Fruit fly (Drosophila melanogaster) whole organism, wandering third instar larva: ENCODE results near the gene CG9498.
A peak's percentile ranks its signal among the peaks of the same experiment; 100 is the strongest.

ENCODE experiments used
- Abd-B ChIP-seq: fragments of >200 bp; optimal IDR thresholded peaks from 2 replicates; lab custom pipeline; 2017; ENCODE audit warnings: missing biosample characterization, missing genetic modification characterization
- CG32264 ChIP-seq: fragments of 200-800 bp; sonication (Bioruptor generic); optimal IDR thresholded peaks from 2 replicates; lab custom pipeline; 2016; ENCODE audit warnings: missing biosample characterization, missing genetic modification characterization
- HLH106 ChIP-seq: fragments of 200-800 bp; optimal IDR thresholded peaks from 3 replicates; lab custom pipeline; 2019; ENCODE audit warnings: missing biosample characterization, mild to moderate bottlenecking, missing genetic modification characterization, moderate library complexity
- OdsH ChIP-seq: fragments of 200-800 bp; sonication (Bioruptor generic); optimal IDR thresholded peaks from 2 replicates; lab custom pipeline; 2016; ENCODE audit warnings: missing biosample characterization, mild to moderate bottlenecking, missing genetic modification characterization
- br ChIP-seq: fragments of 200-800 bp; sonication (Bioruptor generic); optimal IDR thresholded peaks from 2 replicates; lab custom pipeline; 2016; ENCODE audit warnings: missing biosample characterization, missing genetic modification characterization
- h ChIP-seq: fragments of 200-800 bp; sonication (Bioruptor generic); optimal IDR thresholded peaks from 3 replicates; lab custom pipeline; 2016; ENCODE audit warnings: missing biosample characterization, mild to moderate bottlenecking, missing genetic modification characterization
- psq ChIP-seq: fragments of 200-800 bp; sonication (Bioruptor generic); optimal IDR thresholded peaks from 3 replicates; lab custom pipeline; 2017; ENCODE audit warnings: missing biosample characterization, mild to moderate bottlenecking, missing genetic modification characterization, moderate library complexity

DNA sequence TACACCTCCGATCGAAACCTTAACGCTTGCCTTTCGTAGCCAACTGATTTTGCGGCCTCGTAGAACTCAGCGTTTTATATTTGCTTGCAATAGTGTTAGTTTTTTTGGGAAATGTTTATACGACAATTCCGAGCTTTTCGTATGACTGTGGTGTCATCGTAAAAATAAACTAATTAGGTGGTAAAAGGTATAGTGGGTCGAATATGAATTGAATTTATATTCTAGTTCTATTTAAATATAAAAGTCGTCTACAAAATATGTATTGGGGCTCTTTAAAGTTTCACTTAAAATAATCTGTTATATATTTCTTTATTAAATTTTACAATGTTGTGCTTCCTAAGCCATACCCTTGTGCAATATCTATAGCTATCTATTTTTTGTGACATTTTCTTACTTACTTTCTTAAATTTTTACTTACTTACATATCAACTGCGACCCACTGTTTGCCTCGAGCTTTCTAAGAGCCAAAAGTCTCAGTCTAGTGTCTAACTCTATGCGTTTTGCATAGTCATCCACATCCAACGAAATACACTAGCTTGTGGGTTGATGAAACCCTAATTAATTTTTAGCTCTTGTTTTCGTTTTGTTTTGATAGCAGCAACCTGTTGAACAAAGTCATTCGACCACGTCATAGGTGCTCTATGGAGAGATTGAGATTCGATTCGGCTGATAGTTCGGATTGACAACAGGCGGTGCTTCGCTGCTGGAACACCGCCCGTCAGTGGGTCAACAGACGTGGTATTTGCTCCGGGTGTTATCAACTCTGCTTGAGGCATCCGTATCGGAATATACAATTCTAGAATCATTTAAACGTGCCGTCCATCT, at the start of gene CG9498:
- TF ChIP-seq OdsH (GFP tag; lab: Kevin White, UChicago): peak; percentile 47
- no peak for TF ChIP-seq psq
- no peak for TF ChIP-seq br (GFP tag; lab: Kevin White, UChicago)
- TF ChIP-seq HLH106 (tag; lab: Kevin White, UChicago): peak; percentile 0
- no peak for TF ChIP-seq h (GFP tag; lab: Kevin White, UChicago)
- TF ChIP-seq CG32264: no peak
- TF ChIP-seq Abd-B: no peak
